Fruit fly (Drosophila melanogaster) whole organism, embryonic: ENCODE measurements around the gene CG10376.

Source experiments
- Atf3 ChIP-seq: fragments of 200-800 bp; sonication (Bioruptor generic); optimal IDR thresholded peaks from 3 replicates; lab custom pipeline; 2016; ENCODE audit warnings: missing biosample characterization, missing genetic modification characterization
- CG12391 ChIP-seq: fragments of 200-800 bp; sonication (Bioruptor generic); optimal IDR thresholded peaks from 3 replicates; lab custom pipeline; 2018; ENCODE audit warnings: missing biosample characterization, mild to moderate bottlenecking, missing genetic modification characterization, moderate library complexity
- CG12769 ChIP-seq: fragments of 200-800 bp; sonication (Bioruptor generic); optimal IDR thresholded peaks from 2 replicates; lab custom pipeline; 2019; ENCODE audit warnings: missing biosample characterization, mild to moderate bottlenecking, missing genetic modification characterization, moderate library complexity
- CG13424 ChIP-seq: fragments of 200-800 bp; sonication (Bioruptor generic); optimal IDR thresholded peaks from 2 replicates; lab custom pipeline; 2019; ENCODE audit warnings: missing biosample characterization, mild to moderate bottlenecking, missing genetic modification characterization, moderate library complexity
- CG14860 ChIP-seq: fragments of 200-800 bp; sonication (Bioruptor generic); IDR thresholded peaks from 3 replicates; pipeline ENCODE4 v1.3.6; 2022; ENCODE audit warnings: missing biosample characterization, missing genetic modification characterization; ENCODE audit not compliant: partially characterized antibody
- CG1603 ChIP-seq: fragments of 200-800 bp; sonication (Bioruptor generic); optimal IDR thresholded peaks from 2 replicates; lab custom pipeline; 2019; ENCODE audit warnings: missing biosample characterization, mild to moderate bottlenecking, missing genetic modification characterization, moderate library complexity
- CG16863 ChIP-seq: fragments of 200-800 bp; sonication (Bioruptor generic); optimal IDR thresholded peaks from 3 replicates; lab custom pipeline; 2016; ENCODE audit warnings: missing biosample characterization, missing genetic modification characterization
- CG17186 ChIP-seq: fragments of 200-800 bp; sonication (Bioruptor generic); optimal IDR thresholded peaks from 3 replicates; lab custom pipeline; 2017; ENCODE audit warnings: missing biosample characterization, missing genetic modification reagents, missing genetic modification characterization
- CG2712 ChIP-seq: fragments of 200-800 bp; optimal IDR thresholded peaks from 3 replicates; lab custom pipeline; 2019; ENCODE audit warnings: missing biosample characterization, mild to moderate bottlenecking, missing genetic modification characterization, moderate library complexity
- CG31224 ChIP-seq: fragments of 200-800 bp; sonication (Bioruptor generic); IDR thresholded peaks from 2 replicates; pipeline ENCODE4 v1.3.6; 2022; ENCODE audit warnings: missing biosample characterization, missing genetic modification characterization
- CG32772 ChIP-seq: fragments of 200-800 bp; sonication (Bioruptor generic); IDR thresholded peaks from 2 replicates; pipeline ENCODE4 v1.3.6; 2022; ENCODE audit warnings: missing biosample characterization, missing genetic modification characterization
- CG4617 ChIP-seq: fragments of 200-800 bp; sonication (Bioruptor generic); optimal IDR thresholded peaks from 3 replicates; lab custom pipeline; 2016; ENCODE audit warnings: missing biosample characterization, missing genetic modification characterization, borderline replicate concordance
- CG6272 ChIP-seq: fragments of 200-800 bp; sonication (Bioruptor generic); IDR thresholded peaks from 2 replicates; pipeline ENCODE4 v1.3.6; 2022; ENCODE audit warnings: missing biosample characterization, missing genetic modification characterization
- CG6813 ChIP-seq: fragments of 200-800 bp; sonication (Bioruptor generic); optimal IDR thresholded peaks from 2 replicates; lab custom pipeline; 2017; ENCODE audit warnings: missing biosample characterization, missing genetic modification characterization, mild to moderate bottlenecking, moderate library complexity, missing genetic modification reagents
- CG7372 ChIP-seq: fragments of 200-800 bp; sonication (Bioruptor generic); IDR thresholded peaks from 2 replicates; pipeline ENCODE4 v1.3.6; 2022; ENCODE audit warnings: missing biosample characterization, missing genetic modification characterization
- CG7928 ChIP-seq: fragments of 200-800 bp; sonication (Bioruptor generic); optimal IDR thresholded peaks from 2 replicates; lab custom pipeline; 2017; ENCODE audit warnings: missing biosample characterization, mild to moderate bottlenecking, missing genetic modification characterization
- CG8281 ChIP-seq: fragments of 200-800 bp; sonication (Bioruptor generic); optimal IDR thresholded peaks from 2 replicates; lab custom pipeline; 2018; ENCODE audit warnings: missing biosample characterization, mild to moderate bottlenecking, missing genetic modification characterization, moderate library complexity
- CG8388 ChIP-seq: fragments of 200-800 bp; sonication (Bioruptor generic); optimal IDR thresholded peaks from 2 replicates; lab custom pipeline; 2019; ENCODE audit warnings: missing biosample characterization, mild to moderate bottlenecking, missing genetic modification characterization, moderate library complexity
- CG8944 ChIP-seq: fragments of 200-800 bp; sonication (Bioruptor generic); optimal IDR thresholded peaks from 3 replicates; lab custom pipeline; 2016; ENCODE audit warnings: missing biosample characterization, missing genetic modification characterization
- CG9817 ChIP-seq: fragments of 200-800 bp; sonication (Bioruptor generic); optimal IDR thresholded peaks from 2 replicates; lab custom pipeline; 2018; ENCODE audit warnings: missing biosample characterization, mild to moderate bottlenecking, missing genetic modification characterization, moderate library complexity
- CG9876 ChIP-seq: fragments of 200-800 bp; sonication (Bioruptor generic); optimal IDR thresholded peaks from 2 replicates; lab custom pipeline; 2016; ENCODE audit warnings: missing biosample characterization, missing genetic modification characterization
- CkIIα-i1 ChIP-seq: fragments of 200-800 bp; sonication (Bioruptor generic); IDR thresholded peaks from 2 replicates; pipeline ENCODE4 v1.3.6; 2022; ENCODE audit warnings: missing biosample characterization, missing genetic modification characterization
- CoRest ChIP-seq: fragments of 200-800 bp; sonication (Bioruptor generic); optimal IDR thresholded peaks from 3 replicates; lab custom pipeline; 2018; ENCODE audit warnings: missing biosample characterization, mild to moderate bottlenecking, missing genetic modification characterization, moderate library complexity
- Dfd ChIP-seq, 2 experiments: fragments of >200 bp; optimal IDR thresholded peaks; 2 replicates each; lab custom pipeline; 2017; ENCODE audit warnings: missing biosample characterization in 2 of 2, missing genetic modification characterization in 2 of 2
- Doc3 ChIP-seq: fragments of 200-800 bp; sonication (Bioruptor generic); IDR thresholded peaks from 3 replicates; pipeline ENCODE4 v1.3.6; 2022; ENCODE audit warnings: missing biosample characterization, missing genetic modification characterization; ENCODE audit not compliant: partially characterized antibody
- H2.0 ChIP-seq: fragments of 200-800 bp; sonication (Bioruptor generic); IDR thresholded peaks from 2 replicates; pipeline ENCODE4 v1.3.6; 2022; ENCODE audit warnings: missing biosample characterization, missing genetic modification characterization
- Hsf ChIP-seq: fragments of 200-800 bp; sonication (Bioruptor generic); optimal IDR thresholded peaks from 3 replicates; lab custom pipeline; 2016; ENCODE audit warnings: missing biosample characterization, missing genetic modification characterization
- Lpt ChIP-seq: fragments of >200 bp; optimal IDR thresholded peaks from 2 replicates; lab custom pipeline; 2018; ENCODE audit warnings: missing biosample characterization, missing genetic modification characterization
- Med ChIP-seq: fragments of 200-800 bp; sonication (Bioruptor generic); peaks from one replicate; lab custom pipeline; 2016; ENCODE audit warnings: missing biosample characterization, missing genetic modification characterization, mild to moderate bottlenecking, inconsistent platforms, moderate library complexity
- Nf-YB ChIP-seq: fragments of 200-800 bp; sonication (Bioruptor generic); optimal IDR thresholded peaks from 3 replicates; lab custom pipeline; 2019; ENCODE audit warnings: missing biosample characterization, mild to moderate bottlenecking, missing genetic modification characterization, moderate library complexity
- Pdp1 ChIP-seq, 2 experiments: fragments of 200-800 bp; sonication (Bioruptor generic); optimal IDR thresholded peaks; 3 replicates each; lab custom pipeline; 2016; ENCODE audit warnings: missing biosample characterization in 2 of 2, missing genetic modification characterization in 2 of 2, mild to moderate bottlenecking in 1 of 2, moderate library complexity in 1 of 2
- Ptx1 ChIP-seq: fragments of 200-800 bp; sonication (Bioruptor generic); IDR thresholded peaks from 2 replicates; pipeline ENCODE4 v1.3.6; 2022; ENCODE audit warnings: missing biosample characterization, missing genetic modification characterization
- Xbp1 ChIP-seq: fragments of 200-800 bp; sonication (Bioruptor generic); optimal IDR thresholded peaks from 3 replicates; lab custom pipeline; 2016; ENCODE audit warnings: missing biosample characterization, mild to moderate bottlenecking, missing genetic modification characterization
- YL-1 ChIP-seq: fragments of 200-800 bp; sonication (Bioruptor generic); optimal IDR thresholded peaks from 3 replicates; lab custom pipeline; 2017; ENCODE audit warnings: missing biosample characterization, mild to moderate bottlenecking, missing genetic modification characterization
- chinmo ChIP-seq: fragments of 200-800 bp; sonication (Bioruptor generic); IDR thresholded peaks from 4 replicates; pipeline ENCODE4 v1.3.6; 2022; ENCODE audit warnings: missing biosample characterization, missing genetic modification characterization; ENCODE audit not compliant: partially characterized antibody
- dmrt11E ChIP-seq: fragments of 200-800 bp; sonication (Bioruptor generic); optimal IDR thresholded peaks from 3 replicates; lab custom pipeline; 2018; ENCODE audit warnings: missing biosample characterization, mild to moderate bottlenecking, missing genetic modification characterization, moderate library complexity
- fd102C ChIP-seq: fragments of 200-800 bp; sonication (Bioruptor generic); optimal IDR thresholded peaks from 2 replicates; lab custom pipeline; 2018; ENCODE audit warnings: missing biosample characterization, mild to moderate bottlenecking, missing genetic modification characterization, moderate library complexity
- fd96Cb ChIP-seq: fragments of 200-800 bp; sonication (Bioruptor generic); optimal IDR thresholded peaks from 2 replicates; lab custom pipeline; 2018; ENCODE audit warnings: missing biosample characterization, mild to moderate bottlenecking, missing genetic modification characterization, moderate library complexity
- gem ChIP-seq: fragments of 200-800 bp; sonication (Bioruptor generic); optimal IDR thresholded peaks from 2 replicates; lab custom pipeline; 2019; ENCODE audit warnings: missing biosample characterization, mild to moderate bottlenecking, missing genetic modification characterization, moderate library complexity
- gt ChIP-seq: fragments of 200-800 bp; sonication (Bioruptor generic); IDR thresholded peaks from 2 replicates; pipeline ENCODE4 v1.3.6; 2022; ENCODE audit warnings: missing biosample characterization, missing genetic modification characterization
- ind ChIP-seq: fragments of 200-800 bp; sonication (Bioruptor generic); optimal IDR thresholded peaks from 3 replicates; lab custom pipeline; 2016; ENCODE audit warnings: missing biosample characterization, missing genetic modification characterization
- jumu ChIP-seq: fragments of 200-800 bp; sonication (Bioruptor generic); optimal IDR thresholded peaks from 3 replicates; lab custom pipeline; 2016; ENCODE audit warnings: missing biosample characterization, missing genetic modification characterization
- ken ChIP-seq: fragments of 200-800 bp; sonication (Bioruptor generic); IDR thresholded peaks from 3 replicates; pipeline ENCODE4 v1.3.6; 2022; ENCODE audit warnings: missing biosample characterization, missing genetic modification characterization
- sc ChIP-seq, 3 experiments: fragments of >200 bp in 2 of 3; fragments of 200-800 bp in 1 of 3; sonication (Bioruptor generic) in 1 of 3; optimal IDR thresholded peaks; 2 replicates in 2 of 3; 3 replicates in 1 of 3; lab custom pipeline; 2017; ENCODE audit warnings: mild to moderate bottlenecking in 1 of 3, missing biosample characterization in 1 of 3, missing genetic modification characterization in 1 of 3, missing genetic modification reagents in 1 of 3
- sqz ChIP-seq: fragments of 200-800 bp; sonication (Bioruptor generic); optimal IDR thresholded peaks from 3 replicates; lab custom pipeline; 2018; ENCODE audit warnings: missing biosample characterization, mild to moderate bottlenecking, missing genetic modification characterization
- ssp ChIP-seq: fragments of 200-800 bp; sonication (Bioruptor generic); IDR thresholded peaks from 2 replicates; pipeline ENCODE4 v1.3.6; 2022; ENCODE audit warnings: missing biosample characterization, missing genetic modification characterization
- tll ChIP-seq, 2 experiments: fragments of 200-800 bp in 1 of 2; fragments of >200 bp in 1 of 2; sonication (Bioruptor generic) in 1 of 2; optimal IDR thresholded peaks; 2 replicates each; lab custom pipeline; 2017 to 2019; ENCODE audit warnings: missing biosample characterization in 2 of 2, missing genetic modification characterization in 2 of 2, mild to moderate bottlenecking in 1 of 2, moderate library complexity in 1 of 2
- unc-4 ChIP-seq: fragments of 200-800 bp; sonication (Bioruptor generic); IDR thresholded peaks from 2 replicates; pipeline ENCODE4 v1.3.6; 2022; ENCODE audit warnings: missing biosample characterization, missing genetic modification characterization; ENCODE audit not compliant: partially characterized antibody

The CG10376 gene

DNA sequence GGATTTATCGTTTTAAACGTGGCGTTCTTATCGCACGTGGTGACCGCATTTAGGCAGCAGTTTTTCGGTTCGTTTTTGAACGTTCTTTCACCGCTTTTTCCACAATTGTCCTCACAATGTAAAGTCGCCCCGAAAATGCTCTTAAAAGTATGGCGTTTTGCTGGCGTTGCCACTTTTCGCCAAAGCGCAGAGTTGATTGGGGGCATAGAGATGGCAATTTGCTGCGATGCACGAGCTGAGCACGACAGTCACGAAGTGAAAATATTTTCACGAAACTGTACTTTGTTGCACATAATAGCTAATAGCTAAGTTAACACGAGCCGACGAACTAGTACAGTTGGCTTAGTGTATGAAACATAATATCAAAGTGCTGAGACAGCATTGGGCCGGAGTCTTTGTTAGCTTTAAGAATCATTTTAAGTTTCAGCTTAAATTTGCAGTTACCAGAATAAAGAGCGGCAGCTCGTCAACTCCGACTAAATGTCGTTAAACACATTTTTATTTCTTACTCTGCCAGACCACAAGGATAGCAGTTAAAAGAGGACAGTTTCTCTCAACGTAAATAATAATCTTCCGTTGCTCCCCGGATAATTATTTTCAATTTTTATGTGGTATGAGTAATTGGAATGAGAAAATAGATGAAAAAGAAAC is 14.1 kb downstream of the CG10376 start, which contains the start of gene msl-1 (continued):
- TF ChIP-seq CG1603 (tag; lab: Kevin White, UChicago) (peak; percentile 75), Doc3 (GFP tag; lab: Robert Waterston, UW) (peak; percentile 86), CG4617 (GFP tag; lab: Kevin White, UChicago) (peak; percentile 65), CG8944 (GFP tag; lab: Kevin White, UChicago) (peak; percentile 39), CG8281 (tag; lab: Kevin White, UChicago) (no peak), fd102C (GFP tag; lab: Kevin White, UChicago) (no peak), fd96Cb (tag; lab: Kevin White, UChicago) (no peak), dmrt11E (tag; lab: Kevin White, UChicago) (no peak), unc-4 (GFP tag; lab: Robert Waterston, UW) (peak; percentile 77), CG14860 (GFP tag; lab: Robert Waterston, UW) (peak; percentile 95), ssp (GFP tag; lab: Robert Waterston, UW) (peak; percentile 26; the same call in 1 of the 2 replicates), Pdp1 (GFP tag; optimal IDR thresholded peaks at IDR 0.05; lab: Kevin White, UChicago) (peak; percentile 33 to 74), Xbp1 (GFP tag; lab: Kevin White, UChicago) (peak; percentile 44), ind (GFP tag; lab: Kevin White, UChicago) (peak; percentile 38), CG2712 (tag; lab: Kevin White, UChicago) (no peak), gem (tag; lab: Kevin White, UChicago) (no peak), jumu (peak; percentile 68), gt (no peak), Hsf (GFP tag; lab: Kevin White, UChicago) (peak; percentile 41), Med (GFP tag; lab: Kevin White, UChicago) (peak; percentile 86), sc (optimal IDR thresholded peaks at IDR 0.05; lab: Kevin White, UChicago) (no peak), sc (GFP tag; optimal IDR thresholded peaks at IDR 0.05; lab: Kevin White, UChicago) (no peak), Lpt (GFP tag; lab: Kevin White, UChicago) (no peak), Ptx1 (GFP tag; lab: Robert Waterston, UW) (peak; percentile 31; the same call in 1 of the 2 replicates), CG7928 (no peak), Atf3 (GFP tag; lab: Kevin White, UChicago) (peak; percentile 13), CkIIα-i1 (GFP tag; lab: Robert Waterston, UW) (no peak), YL-1 (GFP tag; lab: Kevin White, UChicago) (peak; percentile 65), CG13424 (tag; lab: Kevin White, UChicago) (peak; percentile 3), sqz (peak; percentile 26), CoRest (tag; lab: Kevin White, UChicago) (no peak), CG6272 (GFP tag; lab: Robert Waterston, UW) (peak; percentile 75), CG16863 (GFP tag; lab: Kevin White, UChicago) (no peak), Dfd (GFP tag; optimal IDR thresholded peaks at IDR 0.05; lab: Kevin White, UChicago) (no peak), CG9876 (GFP tag; lab: Kevin White, UChicago) (peak; percentile 38), CG9817 (peak; percentile 41), CG31224 (no peak), CG12769 (no peak), CG8388 (GFP tag; lab: Kevin White, UChicago) (no peak), CG32772 (GFP tag; lab: Robert Waterston, UW) (peak; percentile 9; the same call in 1 of the 2 replicates), ken (GFP tag; lab: Robert Waterston, UW) (0 out of 3 replicates have a peak, but pooled peaks have one; percentile 41), CG7372 (GFP tag; lab: Robert Waterston, UW) (no peak), CG17186 (GFP tag; lab: Kevin White, UChicago) (no peak), H2.0 (GFP tag; lab: Robert Waterston, UW) (peak; percentile 51; the same call in 1 of the 2 replicates), tll (GFP tag; optimal IDR thresholded peaks at IDR 0.05; lab: Kevin White, UChicago) (peak in 1 of 2 experiments; percentile 31), CG6813 (GFP tag; lab: Kevin White, UChicago) (no peak), Nf-YB (GFP tag; lab: Kevin White, UChicago) (no peak), CG12391 (tag; lab: Kevin White, UChicago) (peak; percentile 2), chinmo (peak; percentile 95; the same call in 2 of the 4 replicates)
